Fruit fly (Drosophila melanogaster): ENCODE results near the gene CG32191.
"Not testable (repeated sequence)": the region's sequence is repeated elsewhere in the genome, so short reads cannot be mapped to it uniquely, and the experiment has no call there.

Gene CG32191

DNA sequence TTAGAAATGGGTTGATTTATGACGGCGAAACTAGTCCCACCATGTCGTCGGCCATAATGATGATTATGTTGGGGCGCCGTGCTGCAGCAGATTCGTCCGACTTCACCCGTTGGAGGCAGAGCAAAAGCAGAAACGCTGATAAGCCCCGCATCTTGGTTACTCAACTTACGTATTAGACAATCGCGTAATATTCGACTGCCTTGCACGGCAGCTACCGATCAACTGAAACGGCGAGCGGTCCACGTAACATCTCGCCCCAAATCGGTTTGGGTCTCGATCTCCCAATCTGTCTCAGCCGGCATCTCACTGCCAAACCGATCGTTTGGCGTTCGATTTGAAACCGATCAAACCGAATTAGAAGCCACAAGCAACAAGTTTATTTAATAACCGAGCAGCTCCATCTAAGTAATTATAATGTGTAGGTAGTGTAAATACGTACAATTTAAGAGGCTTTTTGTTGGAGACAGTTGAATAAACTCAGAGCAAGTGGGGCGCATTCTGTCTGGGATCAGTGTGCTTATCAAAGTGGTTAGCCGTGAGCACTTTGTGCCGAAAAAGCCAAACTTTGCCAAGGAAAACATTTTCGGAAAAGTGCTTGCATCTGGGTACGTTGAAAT lies at the start of gene CG32191 (continued):
- TF ChIP-seq CG7839 (tag; optimal IDR thresholded peaks at IDR 0.05), result no peak
- TF ChIP-seq HmgZ (tag; optimal IDR thresholded peaks at IDR 0.05), result no peak
- no peak for TF ChIP-seq CG3847 (GFP tag; IDR thresholded peaks at IDR 0.05)
- no peak for TF ChIP-seq Elba2 (GFP tag; optimal IDR thresholded peaks at IDR 0.05)
- TF ChIP-seq CG5180 (GFP tag; optimal IDR thresholded peaks at IDR 0.05), result peak; percentile 95
- TF ChIP-seq ato (GFP tag; IDR thresholded peaks at IDR 0.05; ENCODE audit: partially characterized antibody), result no peak
- TF ChIP-seq slbo (GFP tag; IDR thresholded peaks at IDR 0.05), result no peak
- no peak for TF ChIP-seq CG12942 (GFP tag; optimal IDR thresholded peaks at IDR 0.05)
- no peak for TF ChIP-seq fd96Cb (tag; optimal IDR thresholded peaks at IDR 0.05)
- no peak for TF ChIP-seq danr (GFP tag; IDR thresholded peaks at IDR 0.05)
- 0 out of 3 replicates have a peak, but pooled peaks have one; percentile 8 for TF ChIP-seq CG2889 (GFP tag; IDR thresholded peaks at IDR 0.05)
- no peak for TF ChIP-seq CG3726 (GFP tag; IDR thresholded peaks at IDR 0.05)
- TF ChIP-seq ci (GFP tag; IDR thresholded peaks at IDR 0.05), result 0 out of 3 replicates have a peak, but pooled peaks have one; percentile 31
- 0 out of 3 replicates have a peak, but pooled peaks have one; percentile 33 for TF ChIP-seq CG6175 (GFP tag; IDR thresholded peaks at IDR 0.05)
- TF ChIP-seq Jarid2 (GFP tag; optimal IDR thresholded peaks at IDR 0.05), result peak; percentile 27
- no peak for TF ChIP-seq pros (GFP tag; optimal IDR thresholded peaks at IDR 0.05)
- TF ChIP-seq CG9437 (GFP tag; optimal IDR thresholded peaks at IDR 0.05), result peak; percentile 59
- 0 out of 3 replicates have a peak, but pooled peaks have one; percentile 11 for TF ChIP-seq CG11695 (GFP tag; IDR thresholded peaks at IDR 0.05)
- no peak for TF ChIP-seq CG11085 (GFP tag; IDR thresholded peaks at IDR 0.05)
- peak in 1 of 2 experiments; percentile 93 for TF ChIP-seq Pdp1 (GFP tag; optimal IDR thresholded peaks at IDR 0.05)
- TF ChIP-seq kah (GFP tag; optimal IDR thresholded peaks at IDR 0.05), result no peak
- peak; percentile 44 for TF ChIP-seq mirr (GFP tag; optimal IDR thresholded peaks at IDR 0.05)
- no peak for TF ChIP-seq onecut (GFP tag; IDR thresholded peaks at IDR 0.05)
- TF ChIP-seq Hr39 (optimal IDR thresholded peaks at IDR 0.05), result no peak
- peak; percentile 2 for TF ChIP-seq CrebB (tag; optimal IDR thresholded peaks at IDR 0.05)
- no peak for TF ChIP-seq CG7963 (GFP tag; IDR thresholded peaks at IDR 0.05; ENCODE audit: partially characterized antibody)
- 0 out of 2 replicates have a peak, but pooled peaks have one; percentile 32 for TF ChIP-seq Atf6 (GFP tag; IDR thresholded peaks at IDR 0.05)
- TF ChIP-seq Opbp (GFP tag; IDR thresholded peaks at IDR 0.05; ENCODE audit: partially characterized antibody), result no peak
- TF ChIP-seq sens-2 (GFP tag; IDR thresholded peaks at IDR 0.05), result no peak
- no peak for TF ChIP-seq CG15479 (GFP tag; optimal IDR thresholded peaks at IDR 0.05)
- TF ChIP-seq Vsx1 (GFP tag; optimal IDR thresholded peaks at IDR 0.05), result peak; percentile 3
- no peak for TF ChIP-seq CG13775 (GFP tag; optimal IDR thresholded peaks at IDR 0.05)
- no peak for TF ChIP-seq abd-A (tag; optimal IDR thresholded peaks at IDR 0.05)
- no peak for TF ChIP-seq D19B (GFP tag; optimal IDR thresholded peaks at IDR 0.05)
- peak; percentile 59 for TF ChIP-seq Hmr (GFP tag; optimal IDR thresholded peaks at IDR 0.05)
- no peak for TF ChIP-seq klu (GFP tag; IDR thresholded peaks at IDR 0.05)
- TF ChIP-seq ewg (GFP tag; optimal IDR thresholded peaks at IDR 0.05), result no peak
- peak; percentile 40 for TF ChIP-seq oc (tag; optimal IDR thresholded peaks at IDR 0.05)

DNA sequence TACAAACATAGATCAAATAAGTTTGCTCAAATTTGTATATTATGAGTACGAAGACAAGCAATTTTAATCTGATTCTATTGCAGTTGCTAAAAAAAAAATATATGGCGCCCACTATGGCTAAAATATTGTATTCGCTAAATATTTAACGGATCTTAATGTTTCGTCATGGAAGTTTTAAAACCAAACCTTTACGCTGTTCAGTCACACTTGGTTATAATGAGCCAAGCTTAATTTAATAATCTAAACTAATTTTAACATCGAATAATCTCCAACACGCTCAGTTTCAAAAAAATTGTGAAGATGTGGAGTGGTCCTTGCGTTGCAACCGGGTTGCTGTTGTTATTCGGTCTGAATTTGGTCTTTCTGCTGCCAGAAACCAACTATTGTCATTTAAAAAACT lies 49.2 kb upstream of the CG32191 start, which contains the start of gene CG34002:
CG34002 (plus strand) TSS at position 301 of the 400 bp plus-strand sequence.
- not testable (repeated sequence) for TF ChIP-seq gce (GFP tag; IDR thresholded peaks at IDR 0.05); CG34224 (GFP tag; IDR thresholded peaks at IDR 0.05; ENCODE audit: partially characterized antibody); Hey (tag; optimal IDR thresholded peaks at IDR 0.05)

Measured in whole organism, embryonic.